Fruit fly (Drosophila melanogaster) Kc167 (cell line): Measurements from ENCODE around the gene uncNacbeta.

ENCODE experiments used
- insv ChIP-seq: fragments of >200 bp; optimal IDR thresholded peaks from 3 replicates; lab custom pipeline; 2018; ENCODE audit warnings: missing external identifiers
- psq ChIP-seq: fragments of >200 bp; optimal IDR thresholded peaks from 2 replicates; lab custom pipeline; 2017; ENCODE audit warnings: missing external identifiers

DNA sequence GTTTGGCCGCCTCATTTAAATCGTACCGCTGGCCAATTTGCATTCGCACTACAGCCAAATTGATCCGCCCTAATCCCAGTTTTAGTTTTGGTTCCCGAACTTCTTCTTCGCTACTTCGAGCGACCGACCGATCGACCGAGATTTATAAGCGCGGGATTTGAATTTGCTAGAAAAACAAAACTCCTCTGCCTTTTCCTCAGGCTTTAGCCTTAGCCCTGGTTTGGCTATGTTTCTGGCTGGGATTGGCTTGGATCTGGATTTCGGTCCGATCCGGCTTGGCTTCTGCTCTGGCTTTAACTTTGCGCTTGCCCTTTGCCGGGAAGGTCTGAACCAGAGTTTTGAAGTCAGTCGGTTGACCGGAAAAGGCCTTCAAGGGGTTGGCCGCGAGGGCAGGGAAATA lies 38.2 kb upstream of the uncNacbeta start:
- TF ChIP-seq psq (lab: Kevin White, UChicago), result no peak
- no peak for TF ChIP-seq insv (lab: Kevin White, UChicago)
